Fruit fly (Drosophila melanogaster) whole organism, embryonic: ENCODE results near the gene ck.

ENCODE experiments used
- Blimp-1 ChIP-seq: fragments of 200-800 bp; sonication (Bioruptor generic); optimal IDR thresholded peaks from 3 replicates; lab custom pipeline; 2018; ENCODE audit warnings: missing biosample characterization, missing genetic modification characterization, mild to moderate bottlenecking, moderate library complexity, missing genetic modification reagents
- CG10959 ChIP-seq: fragments of 200-800 bp; sonication (Bioruptor generic); IDR thresholded peaks from 2 replicates; pipeline ENCODE4 v1.3.6; 2022; ENCODE audit warnings: missing biosample characterization, missing genetic modification characterization
- CG10979 ChIP-seq: fragments of 200-800 bp; sonication (Bioruptor generic); optimal IDR thresholded peaks from 2 replicates; lab custom pipeline; 2018; ENCODE audit warnings: missing biosample characterization, mild to moderate bottlenecking, missing genetic modification characterization, moderate library complexity
- CG12155 ChIP-seq: fragments of 200-800 bp; sonication (Bioruptor generic); optimal IDR thresholded peaks from 3 replicates; lab custom pipeline; 2016; ENCODE audit warnings: missing biosample characterization, missing genetic modification characterization
- CG13287 ChIP-seq: fragments of 200-800 bp; sonication (Bioruptor generic); IDR thresholded peaks from 2 replicates; pipeline ENCODE4 v1.3.6; 2022; ENCODE audit warnings: missing biosample characterization, missing genetic modification characterization; ENCODE audit not compliant: partially characterized antibody
- CG13424 ChIP-seq: fragments of 200-800 bp; sonication (Bioruptor generic); optimal IDR thresholded peaks from 2 replicates; lab custom pipeline; 2019; ENCODE audit warnings: missing biosample characterization, mild to moderate bottlenecking, missing genetic modification characterization, moderate library complexity
- CG15479 ChIP-seq: fragments of 200-800 bp; sonication (Bioruptor generic); optimal IDR thresholded peaks from 3 replicates; lab custom pipeline; 2019; ENCODE audit warnings: missing biosample characterization, mild to moderate bottlenecking, missing genetic modification characterization, moderate library complexity
- CG17328 ChIP-seq: fragments of 200-800 bp; sonication (Bioruptor generic); IDR thresholded peaks from 2 replicates; pipeline ENCODE4 v1.3.6; 2022; ENCODE audit warnings: missing biosample characterization, missing genetic modification characterization
- CG17361 ChIP-seq: fragments of 200-800 bp; sonication (Bioruptor generic); IDR thresholded peaks from 3 replicates; pipeline ENCODE4 v1.3.6; 2022; ENCODE audit warnings: missing biosample characterization, missing genetic modification characterization
- CG17568 ChIP-seq: fragments of 200-800 bp; sonication (Bioruptor generic); optimal IDR thresholded peaks from 2 replicates; lab custom pipeline; 2018; ENCODE audit warnings: missing biosample characterization, mild to moderate bottlenecking, missing genetic modification characterization, moderate library complexity
- CG17802 ChIP-seq: fragments of 200-800 bp; sonication (Bioruptor generic); optimal IDR thresholded peaks from 2 replicates; lab custom pipeline; 2018; ENCODE audit warnings: missing biosample characterization, mild to moderate bottlenecking, missing genetic modification characterization, moderate library complexity
- CG18011 ChIP-seq: fragments of 200-800 bp; sonication (Bioruptor generic); optimal IDR thresholded peaks from 2 replicates; lab custom pipeline; 2017; ENCODE audit warnings: missing biosample characterization, missing genetic modification characterization, mild to moderate bottlenecking, moderate library complexity, missing genotype
- CG18599 ChIP-seq: fragments of 200-800 bp; sonication (Bioruptor generic); optimal IDR thresholded peaks from 3 replicates; lab custom pipeline; 2017; ENCODE audit warnings: missing biosample characterization, missing genetic modification characterization, mild to moderate bottlenecking, moderate library complexity, missing genetic modification reagents
- CG18764 ChIP-seq: fragments of 200-800 bp; sonication (Bioruptor generic); optimal IDR thresholded peaks from 3 replicates; lab custom pipeline; 2016; ENCODE audit warnings: missing biosample characterization, missing genetic modification characterization
- CG31224 ChIP-seq: fragments of 200-800 bp; sonication (Bioruptor generic); IDR thresholded peaks from 2 replicates; pipeline ENCODE4 v1.3.6; 2022; ENCODE audit warnings: missing biosample characterization, missing genetic modification characterization
- CG3163 ChIP-seq: fragments of 200-800 bp; sonication (Bioruptor generic); optimal IDR thresholded peaks from 3 replicates; lab custom pipeline; 2016; ENCODE audit warnings: missing biosample characterization, missing genetic modification characterization
- CG4707 ChIP-seq: fragments of 200-800 bp; sonication (Bioruptor generic); optimal IDR thresholded peaks from 2 replicates; lab custom pipeline; 2018; ENCODE audit warnings: missing biosample characterization, mild to moderate bottlenecking, missing genetic modification characterization, moderate library complexity
- CG6175 ChIP-seq: fragments of 200-800 bp; sonication (Bioruptor generic); IDR thresholded peaks from 3 replicates; pipeline ENCODE4 v1.3.6; 2022; ENCODE audit warnings: missing biosample characterization, missing genetic modification characterization
- CG6765 ChIP-seq: fragments of 200-800 bp; sonication (Bioruptor generic); optimal IDR thresholded peaks from 3 replicates; lab custom pipeline; 2017; ENCODE audit warnings: missing biosample characterization, mild to moderate bottlenecking, missing genetic modification characterization
- CG6854 ChIP-seq: fragments of 200-800 bp; sonication (Bioruptor generic); optimal IDR thresholded peaks from 3 replicates; lab custom pipeline; 2017; ENCODE audit warnings: missing biosample characterization, mild to moderate bottlenecking, missing genetic modification characterization
- CG7372 ChIP-seq: fragments of 200-800 bp; sonication (Bioruptor generic); IDR thresholded peaks from 2 replicates; pipeline ENCODE4 v1.3.6; 2022; ENCODE audit warnings: missing biosample characterization, missing genetic modification characterization
- CG7745 ChIP-seq: fragments of 200-800 bp; sonication (Bioruptor generic); optimal IDR thresholded peaks from 2 replicates; lab custom pipeline; 2018; ENCODE audit warnings: missing biosample characterization, mild to moderate bottlenecking, missing genetic modification characterization, moderate library complexity
- CG7963 ChIP-seq: fragments of 200-800 bp; sonication (Bioruptor generic); IDR thresholded peaks from 3 replicates; pipeline ENCODE4 v1.3.6; 2022; ENCODE audit warnings: missing biosample characterization, missing genetic modification characterization; ENCODE audit not compliant: partially characterized antibody
- CoRest ChIP-seq: fragments of 200-800 bp; sonication (Bioruptor generic); optimal IDR thresholded peaks from 3 replicates; lab custom pipeline; 2018; ENCODE audit warnings: missing biosample characterization, mild to moderate bottlenecking, missing genetic modification characterization, moderate library complexity
- Doc3 ChIP-seq: fragments of 200-800 bp; sonication (Bioruptor generic); IDR thresholded peaks from 3 replicates; pipeline ENCODE4 v1.3.6; 2022; ENCODE audit warnings: missing biosample characterization, missing genetic modification characterization; ENCODE audit not compliant: partially characterized antibody
- E2f2 ChIP-seq: fragments of 200-800 bp; sonication (Bioruptor generic); IDR thresholded peaks from 2 replicates; pipeline ENCODE4 v1.3.6; 2022; ENCODE audit warnings: missing biosample characterization, missing genetic modification characterization
- Ets65A ChIP-seq: fragments of 200-800 bp; sonication (Bioruptor generic); peaks from one replicate; lab custom pipeline; 2016; ENCODE audit warnings: missing biosample characterization, missing genetic modification characterization
- HmgZ ChIP-seq: fragments of 200-800 bp; sonication (Bioruptor generic); optimal IDR thresholded peaks from 2 replicates; lab custom pipeline; 2018; ENCODE audit warnings: missing biosample characterization, mild to moderate bottlenecking, missing genetic modification characterization
- Hr78 ChIP-seq, 2 experiments: fragments of 200-800 bp in 1 of 2; fragments of >200 bp in 1 of 2; sonication (Bioruptor generic) in 1 of 2; optimal IDR thresholded peaks; 2 replicates each; lab custom pipeline; 2017 to 2019; ENCODE audit warnings: missing biosample characterization in 2 of 2, missing genetic modification characterization in 2 of 2, mild to moderate bottlenecking in 1 of 2, moderate library complexity in 1 of 2
- Myb ChIP-seq: fragments of 200-800 bp; sonication (Bioruptor generic); optimal IDR thresholded peaks from 2 replicates; lab custom pipeline; 2016; ENCODE audit warnings: missing biosample characterization, missing genetic modification characterization
- Trl ChIP-seq, 3 experiments: fragments of >200 bp in 2 of 3; fragments of 200-800 bp in 1 of 3; sonication (Bioruptor generic) in 1 of 3; optimal IDR thresholded peaks; 2 replicates in 1 of 3; 3 replicates in 2 of 3; lab custom pipeline; 2016 to 2017; ENCODE audit warnings: missing biosample characterization in 1 of 3, missing genetic modification characterization in 1 of 3
- cad ChIP-seq: fragments of >200 bp; optimal IDR thresholded peaks from 2 replicates; lab custom pipeline; 2017; ENCODE audit warnings: missing biosample characterization, missing genetic modification characterization
- cg ChIP-seq: fragments of 200-800 bp; sonication (Bioruptor generic); optimal IDR thresholded peaks from 3 replicates; lab custom pipeline; 2019; ENCODE audit warnings: missing biosample characterization, mild to moderate bottlenecking, missing genetic modification characterization, moderate library complexity
- chn ChIP-seq: fragments of 200-800 bp; sonication (Bioruptor generic); optimal IDR thresholded peaks from 2 replicates; lab custom pipeline; 2016; ENCODE audit warnings: missing biosample characterization, missing genetic modification characterization
- ci ChIP-seq: fragments of 200-800 bp; sonication (Bioruptor generic); IDR thresholded peaks from 3 replicates; pipeline ENCODE4 v1.3.6; 2022; ENCODE audit warnings: missing biosample characterization, missing genetic modification characterization
- ems ChIP-seq: fragments of 200-800 bp; sonication (Bioruptor generic); optimal IDR thresholded peaks from 3 replicates; lab custom pipeline; 2016; ENCODE audit warnings: missing biosample characterization, missing genetic modification characterization
- esg ChIP-seq: fragments of 200-800 bp; sonication (Bioruptor generic); conservative IDR thresholded peaks from 2 replicates; pipeline ENCODE4 v1.3.6; 2022; ENCODE audit warnings: missing biosample characterization, missing genetic modification characterization
- ham ChIP-seq: fragments of 200-800 bp; sonication (Bioruptor generic); IDR thresholded peaks from 2 replicates; pipeline ENCODE4 v1.3.6; 2022; ENCODE audit warnings: missing biosample characterization, missing genetic modification characterization
- hth ChIP-seq: fragments of >200 bp; optimal IDR thresholded peaks from 2 replicates; lab custom pipeline; 2017; ENCODE audit warnings: inconsistent platforms
- jigr1 ChIP-seq: fragments of 200-800 bp; sonication (Bioruptor generic); IDR thresholded peaks from 3 replicates; pipeline ENCODE4 v1.3.6; 2022; ENCODE audit warnings: missing biosample characterization, missing genetic modification characterization
- jing ChIP-seq: fragments of 200-800 bp; sonication (Bioruptor generic); optimal IDR thresholded peaks from 2 replicates; lab custom pipeline; 2018; ENCODE audit warnings: missing biosample characterization, mild to moderate bottlenecking, missing genetic modification characterization
- lola ChIP-seq, 3 experiments: fragments of >200 bp in 2 of 3; fragments of 200-800 bp in 1 of 3; sonication (Bioruptor generic) in 1 of 3; optimal IDR thresholded peaks; 2 replicates each; lab custom pipeline; 2017 to 2019; ENCODE audit warnings: missing biosample characterization in 3 of 3, missing genetic modification characterization in 3 of 3, mild to moderate bottlenecking in 1 of 3, moderate library complexity in 1 of 3
- prd ChIP-seq, 3 experiments: fragments of >200 bp in 2 of 3; fragments of 200-800 bp in 1 of 3; sonication (Bioruptor generic) in 1 of 3; optimal IDR thresholded peaks in 2 of 3; IDR thresholded peaks in 1 of 3; 2 replicates in 2 of 3; 3 replicates in 1 of 3; pipeline versions ENCODE4 v1.3.6 to Lab custom; 2017 to 2022; ENCODE audit warnings: missing biosample characterization in 1 of 3, missing genetic modification characterization in 1 of 3
- pum ChIP-seq: fragments of 200-800 bp; sonication (Bioruptor generic); optimal IDR thresholded peaks from 2 replicates; lab custom pipeline; 2016; ENCODE audit warnings: missing biosample characterization, missing genetic modification characterization
- scrt ChIP-seq: fragments of 200-800 bp; sonication (Bioruptor generic); optimal IDR thresholded peaks from 2 replicates; lab custom pipeline; 2018; ENCODE audit warnings: missing biosample characterization, mild to moderate bottlenecking, missing genetic modification characterization, moderate library complexity
- seq ChIP-seq: fragments of 200-800 bp; sonication (Bioruptor generic); IDR thresholded peaks from 2 replicates; pipeline ENCODE4 v1.3.6; 2022; ENCODE audit warnings: missing biosample characterization, missing genetic modification characterization
- sob ChIP-seq: fragments of 200-800 bp; sonication (Bioruptor generic); IDR thresholded peaks from 2 replicates; pipeline ENCODE4 v1.3.6; 2022; ENCODE audit warnings: missing biosample characterization, missing genetic modification characterization
- trem ChIP-seq: fragments of 200-800 bp; optimal IDR thresholded peaks from 3 replicates; lab custom pipeline; 2019; ENCODE audit warnings: missing biosample characterization, mild to moderate bottlenecking, missing genetic modification characterization, moderate library complexity
- vvl ChIP-seq: fragments of 200-800 bp; sonication (Bioruptor generic); IDR thresholded peaks from 2 replicates; pipeline ENCODE4 v1.3.6; 2022; ENCODE audit warnings: missing biosample characterization, missing genetic modification characterization
- zen ChIP-seq: fragments of 200-800 bp; sonication (Bioruptor generic); optimal IDR thresholded peaks from 3 replicates; lab custom pipeline; 2018; ENCODE audit warnings: missing biosample characterization, mild to moderate bottlenecking, missing genetic modification characterization, moderate library complexity

Gene ck

DNA sequence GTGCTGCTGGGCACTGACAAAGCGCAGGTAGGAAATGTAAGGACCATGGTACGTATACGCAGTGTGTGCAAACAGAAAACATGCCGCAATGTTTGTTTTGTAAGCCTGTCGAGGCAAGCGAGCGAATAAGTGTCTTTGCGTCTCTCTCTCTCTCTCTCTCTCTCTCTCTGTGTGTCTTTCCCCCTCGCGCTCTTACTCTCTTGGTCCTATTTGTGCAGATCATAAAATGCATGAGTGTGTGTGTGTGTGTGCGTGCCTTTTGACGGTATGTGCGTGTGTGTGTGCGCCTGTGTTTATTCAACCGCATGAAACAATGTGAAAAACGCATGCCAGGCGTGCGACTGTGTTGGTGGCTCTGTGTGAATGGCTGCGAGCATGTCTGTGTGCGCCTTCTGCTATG lies 44.1 kb downstream of the ck start:
- TF ChIP-seq Myb (GFP tag; lab: Kevin White, UChicago) (no peak), Blimp-1 (GFP tag; lab: Kevin White, UChicago) (no peak), CG13424 (tag; lab: Kevin White, UChicago) (no peak), HmgZ (no peak), pum (GFP tag; lab: Kevin White, UChicago) (no peak), CG4707 (no peak), CG6175 (GFP tag; lab: Robert Waterston, UW) (no peak), Doc3 (GFP tag; lab: Robert Waterston, UW) (no peak), ham (GFP tag; lab: Robert Waterston, UW) (no peak), lola (GFP tag; optimal IDR thresholded peaks at IDR 0.05; lab: Kevin White, UChicago) (no peak), trem (tag; lab: Kevin White, UChicago) (no peak), CG15479 (peak; percentile 55), vvl (no peak), Hr78 (GFP tag; optimal IDR thresholded peaks at IDR 0.05; lab: Kevin White, UChicago) (no peak), esg (GFP tag; lab: Robert Waterston, UW) (no peak), CG18764 (GFP tag; lab: Kevin White, UChicago) (no peak), zen (tag; lab: Kevin White, UChicago) (peak; percentile 78), CG3163 (GFP tag; lab: Kevin White, UChicago) (no peak), CG7963 (GFP tag; lab: Robert Waterston, UW) (no peak), jigr1 (GFP tag; lab: Robert Waterston, UW) (no peak), CG6765 (GFP tag; lab: Kevin White, UChicago) (no peak), Ets65A (GFP tag; lab: Kevin White, UChicago) (peak; percentile 22), seq (GFP tag; lab: Robert Waterston, UW) (no peak), Trl (optimal IDR thresholded peaks at IDR 0.05; lab: Kevin White, UChicago) (peak; percentile 44 to 67), Trl (GFP tag; optimal IDR thresholded peaks at IDR 0.05; lab: Kevin White, UChicago) (no peak), CG31224 (GFP tag; lab: Robert Waterston, UW) (no peak), hth (lab: Kevin White, UChicago) (no peak), CG10959 (GFP tag; lab: Robert Waterston, UW) (no peak), chn (no peak), ci (GFP tag; lab: Robert Waterston, UW) (0 out of 3 replicates have a peak, but pooled peaks have one; percentile 23), CG12155 (no peak), CG6854 (GFP tag; lab: Kevin White, UChicago) (no peak), ems (GFP tag; lab: Kevin White, UChicago) (no peak), cad (GFP tag; lab: Kevin White, UChicago) (peak; percentile 80), CG17802 (tag; lab: Kevin White, UChicago) (no peak), jing (GFP tag; lab: Kevin White, UChicago) (no peak), CG17361 (GFP tag; lab: Robert Waterston, UW) (no peak), CG7372 (0 out of 2 replicates have a peak, but pooled peaks have one; percentile 14), CG17568 (GFP tag; lab: Kevin White, UChicago) (no peak), CG17328 (GFP tag; lab: Robert Waterston, UW) (0 out of 2 replicates have a peak, but pooled peaks have one; percentile 10), cg (GFP tag; lab: Kevin White, UChicago) (peak; percentile 47), CG18599 (no peak), CG13287 (GFP tag; lab: Robert Waterston, UW) (no peak), CG10979 (peak; percentile 12), E2f2 (no peak), sob (GFP tag; lab: Robert Waterston, UW) (no peak), CoRest (no peak), CG18011 (GFP tag; lab: Kevin White, UChicago) (no peak), CG7745 (tag; lab: Kevin White, UChicago) (no peak), prd (optimal IDR thresholded peaks at IDR 0.05; lab: Kevin White, UChicago) (no peak), prd (GFP tag; IDR thresholded peaks at IDR 0.05; lab: Robert Waterston, UW) (0 out of 3 replicates have a peak, but pooled peaks have one; percentile 23), scrt (GFP tag; lab: Kevin White, UChicago) (peak; percentile 0)
